Fruit fly (Drosophila melanogaster) whole organism, embryonic: Measurements from ENCODE around the gene Pebp1.

Source experiments
- Aef1 ChIP-seq: fragments of 200-800 bp; sonication (Bioruptor generic); IDR thresholded peaks from 3 replicates; pipeline ENCODE4 v1.3.6; 2022; ENCODE audit warnings: missing biosample characterization, missing genetic modification characterization
- CG10147 ChIP-seq: fragments of 200-800 bp; sonication (Bioruptor generic); optimal IDR thresholded peaks from 2 replicates; lab custom pipeline; 2019; ENCODE audit warnings: missing biosample characterization, mild to moderate bottlenecking, missing genetic modification characterization, moderate library complexity
- CG10209 ChIP-seq: fragments of 200-800 bp; sonication (Bioruptor generic); optimal IDR thresholded peaks from 3 replicates; lab custom pipeline; 2017; ENCODE audit warnings: missing biosample characterization, mild to moderate bottlenecking, missing genetic modification characterization, missing genetic modification reagents
- CG11398 ChIP-seq: fragments of 200-800 bp; sonication (Bioruptor generic); optimal IDR thresholded peaks from 2 replicates; lab custom pipeline; 2016; ENCODE audit warnings: missing biosample characterization, missing genetic modification characterization
- CG11456 ChIP-seq: fragments of 200-800 bp; sonication (Bioruptor generic); IDR thresholded peaks from 3 replicates; pipeline ENCODE4 v1.3.6; 2022; ENCODE audit warnings: missing biosample characterization, missing genetic modification characterization
- CG13123 ChIP-seq: fragments of 200-800 bp; sonication (Bioruptor generic); optimal IDR thresholded peaks from 2 replicates; lab custom pipeline; 2016; ENCODE audit warnings: missing biosample characterization, missing genetic modification characterization
- CG14014 ChIP-seq: fragments of 200-800 bp; sonication (Bioruptor generic); IDR thresholded peaks from 2 replicates; pipeline ENCODE4 v1.3.6; 2022; ENCODE audit warnings: missing biosample characterization, missing genetic modification characterization
- CG14965 ChIP-seq: fragments of 200-800 bp; sonication (Bioruptor generic); optimal IDR thresholded peaks from 2 replicates; lab custom pipeline; 2016; ENCODE audit warnings: missing biosample characterization, missing genetic modification characterization, borderline replicate concordance
- CG15479 ChIP-seq: fragments of 200-800 bp; sonication (Bioruptor generic); optimal IDR thresholded peaks from 3 replicates; lab custom pipeline; 2019; ENCODE audit warnings: missing biosample characterization, mild to moderate bottlenecking, missing genetic modification characterization, moderate library complexity
- CG15514 ChIP-seq: fragments of 200-800 bp; sonication (Bioruptor generic); optimal IDR thresholded peaks from 3 replicates; lab custom pipeline; 2017; ENCODE audit warnings: missing biosample characterization, missing genetic modification characterization, mild to moderate bottlenecking, moderate library complexity, missing genetic modification reagents
- CG16815 ChIP-seq: fragments of 200-800 bp; sonication (Bioruptor generic); optimal IDR thresholded peaks from 3 replicates; lab custom pipeline; 2017; ENCODE audit warnings: missing biosample characterization, mild to moderate bottlenecking, missing genetic modification characterization
- CG17385 ChIP-seq: fragments of 200-800 bp; sonication (Bioruptor generic); optimal IDR thresholded peaks from 3 replicates; lab custom pipeline; 2018; ENCODE audit warnings: missing biosample characterization, mild to moderate bottlenecking, missing genetic modification characterization
- CG2129 ChIP-seq: fragments of 200-800 bp; sonication (Bioruptor generic); IDR thresholded peaks from 2 replicates; pipeline ENCODE4 v1.3.6; 2022; ENCODE audit warnings: missing biosample characterization, missing genetic modification characterization; ENCODE audit not compliant: partially characterized antibody
- CG30431 ChIP-seq: fragments of 200-800 bp; sonication (Bioruptor generic); optimal IDR thresholded peaks from 2 replicates; lab custom pipeline; 2017; ENCODE audit warnings: missing biosample characterization, missing genetic modification characterization
- CG6683 ChIP-seq: fragments of 200-800 bp; sonication (Bioruptor generic); optimal IDR thresholded peaks from 2 replicates; lab custom pipeline; 2017; ENCODE audit warnings: missing biosample characterization, mild to moderate bottlenecking, missing genetic modification characterization, missing genetic modification reagents
- CG8924 ChIP-seq: fragments of 200-800 bp; optimal IDR thresholded peaks from 3 replicates; lab custom pipeline; 2019; ENCODE audit warnings: missing biosample characterization, mild to moderate bottlenecking, missing genetic modification characterization, moderate library complexity
- CG9797 ChIP-seq: fragments of 200-800 bp; sonication (Bioruptor generic); optimal IDR thresholded peaks from 3 replicates; lab custom pipeline; 2018; ENCODE audit warnings: missing biosample characterization, mild to moderate bottlenecking, missing genetic modification characterization
- CHES-1-like ChIP-seq: fragments of 200-800 bp; sonication (Bioruptor generic); optimal IDR thresholded peaks from 2 replicates; lab custom pipeline; 2016; ENCODE audit warnings: missing biosample characterization, missing genetic modification characterization
- Dfd ChIP-seq, 2 experiments: fragments of >200 bp; optimal IDR thresholded peaks; 2 replicates each; lab custom pipeline; 2017; ENCODE audit warnings: missing biosample characterization in 2 of 2, missing genetic modification characterization in 2 of 2
- Dip2 ChIP-seq: fragments of 200-800 bp; sonication (Bioruptor generic); IDR thresholded peaks from 2 replicates; pipeline ENCODE4 v1.3.6; 2022; ENCODE audit warnings: missing biosample characterization, missing genetic modification characterization
- Dip3 ChIP-seq: fragments of 200-800 bp; sonication (Bioruptor generic); optimal IDR thresholded peaks from 3 replicates; lab custom pipeline; 2016; ENCODE audit warnings: missing biosample characterization, missing genetic modification characterization
- Drgx ChIP-seq: fragments of 200-800 bp; sonication (Bioruptor generic); IDR thresholded peaks from 2 replicates; pipeline ENCODE4 v1.3.6; 2022; ENCODE audit warnings: missing biosample characterization, missing genetic modification characterization
- ERR ChIP-seq: fragments of 200-800 bp; sonication (Bioruptor generic); optimal IDR thresholded peaks from 2 replicates; lab custom pipeline; 2016; ENCODE audit warnings: missing biosample characterization, missing genetic modification characterization
- Ets65A ChIP-seq: fragments of 200-800 bp; sonication (Bioruptor generic); peaks from one replicate; lab custom pipeline; 2016; ENCODE audit warnings: missing biosample characterization, missing genetic modification characterization
- H15 ChIP-seq: fragments of 200-800 bp; sonication (Bioruptor generic); IDR thresholded peaks from 3 replicates; pipeline ENCODE4 v1.3.6; 2022; ENCODE audit warnings: missing biosample characterization, missing genetic modification characterization
- H2.0 ChIP-seq: fragments of 200-800 bp; sonication (Bioruptor generic); IDR thresholded peaks from 2 replicates; pipeline ENCODE4 v1.3.6; 2022; ENCODE audit warnings: missing biosample characterization, missing genetic modification characterization
- HLHmδ ChIP-seq: fragments of 200-800 bp; sonication (Bioruptor generic); optimal IDR thresholded peaks from 2 replicates; lab custom pipeline; 2018; ENCODE audit warnings: missing biosample characterization, mild to moderate bottlenecking, missing genetic modification characterization, moderate library complexity
- Hey ChIP-seq: fragments of 200-800 bp; sonication (Bioruptor generic); optimal IDR thresholded peaks from 3 replicates; lab custom pipeline; 2018; ENCODE audit warnings: missing biosample characterization, mild to moderate bottlenecking, missing genetic modification characterization
- Lhr ChIP-seq: fragments of 200-800 bp; sonication (Bioruptor generic); optimal IDR thresholded peaks from 3 replicates; lab custom pipeline; 2017; ENCODE audit warnings: mild to moderate bottlenecking, missing biosample characterization, missing genetic modification reagents, missing genetic modification characterization
- Med ChIP-seq: fragments of 200-800 bp; sonication (Bioruptor generic); peaks from one replicate; lab custom pipeline; 2016; ENCODE audit warnings: missing biosample characterization, missing genetic modification characterization, mild to moderate bottlenecking, inconsistent platforms, moderate library complexity
- Mes4 ChIP-seq: fragments of 200-800 bp; sonication (Bioruptor generic); optimal IDR thresholded peaks from 2 replicates; lab custom pipeline; 2016; ENCODE audit warnings: missing biosample characterization, missing genetic modification characterization
- NC2α ChIP-seq: fragments of 200-800 bp; sonication (Bioruptor generic); optimal IDR thresholded peaks from 2 replicates; lab custom pipeline; 2016; ENCODE audit warnings: missing biosample characterization, missing genetic modification characterization
- Poxn ChIP-seq: fragments of 200-800 bp; sonication (Bioruptor generic); IDR thresholded peaks from 2 replicates; pipeline ENCODE4 v1.3.6; 2022; ENCODE audit warnings: missing biosample characterization, missing genetic modification characterization
- Ravus ChIP-seq: fragments of 200-800 bp; sonication (Bioruptor generic); IDR thresholded peaks from 2 replicates; pipeline ENCODE4 v1.3.6; 2022; ENCODE audit warnings: missing biosample characterization, missing genetic modification characterization
- Side ChIP-seq: fragments of 200-800 bp; sonication (Bioruptor generic); optimal IDR thresholded peaks from 2 replicates; lab custom pipeline; 2016; ENCODE audit warnings: missing biosample characterization, missing genetic modification characterization
- Tbp ChIP-seq: fragments of >200 bp; optimal IDR thresholded peaks from 2 replicates; lab custom pipeline; 2018; ENCODE audit warnings: missing biosample characterization, missing genetic modification characterization
- abd-A ChIP-seq: fragments of 200-800 bp; sonication (Bioruptor generic); optimal IDR thresholded peaks from 3 replicates; lab custom pipeline; 2019; ENCODE audit warnings: missing biosample characterization, mild to moderate bottlenecking, missing genetic modification characterization, moderate library complexity
- bigmax ChIP-seq: fragments of 200-800 bp; sonication (Bioruptor generic); optimal IDR thresholded peaks from 2 replicates; lab custom pipeline; 2018; ENCODE audit warnings: missing biosample characterization, mild to moderate bottlenecking, missing genetic modification characterization
- crp ChIP-seq, 2 experiments: fragments of 200-800 bp; sonication (Bioruptor generic); optimal IDR thresholded peaks; 2 replicates in 1 of 2; 3 replicates in 1 of 2; lab custom pipeline; 2017; ENCODE audit warnings: missing biosample characterization in 2 of 2, missing genetic modification characterization in 2 of 2, mild to moderate bottlenecking in 1 of 2, moderate library complexity in 1 of 2
- da ChIP-seq: fragments of 200-800 bp; sonication (Bioruptor generic); optimal IDR thresholded peaks from 2 replicates; lab custom pipeline; 2016; ENCODE audit warnings: missing biosample characterization, missing genetic modification characterization
- disco-r ChIP-seq: fragments of 200-800 bp; sonication (Bioruptor generic); optimal IDR thresholded peaks from 2 replicates; lab custom pipeline; 2016; ENCODE audit warnings: missing biosample characterization, missing genetic modification characterization
- fd102C ChIP-seq: fragments of 200-800 bp; sonication (Bioruptor generic); optimal IDR thresholded peaks from 2 replicates; lab custom pipeline; 2018; ENCODE audit warnings: missing biosample characterization, mild to moderate bottlenecking, missing genetic modification characterization, moderate library complexity
- kah ChIP-seq: fragments of 200-800 bp; sonication (Bioruptor generic); optimal IDR thresholded peaks from 2 replicates; lab custom pipeline; 2018; ENCODE audit warnings: missing biosample characterization, mild to moderate bottlenecking, missing genetic modification characterization
- ken ChIP-seq: fragments of 200-800 bp; sonication (Bioruptor generic); IDR thresholded peaks from 3 replicates; pipeline ENCODE4 v1.3.6; 2022; ENCODE audit warnings: missing biosample characterization, missing genetic modification characterization
- otp ChIP-seq: fragments of 200-800 bp; sonication (Bioruptor generic); IDR thresholded peaks from 3 replicates; pipeline ENCODE4, ENCODE4 v1.3.6; 2022; ENCODE audit warnings: missing biosample characterization, missing genetic modification characterization
- pb ChIP-seq: fragments of 200-800 bp; sonication (Bioruptor generic); optimal IDR thresholded peaks from 3 replicates; lab custom pipeline; 2016; ENCODE audit warnings: missing biosample characterization, missing genetic modification characterization
- run ChIP-seq: fragments of 200-800 bp; sonication (Bioruptor generic); optimal IDR thresholded peaks from 3 replicates; lab custom pipeline; 2018; ENCODE audit warnings: missing biosample characterization, mild to moderate bottlenecking, missing genetic modification characterization
- seq ChIP-seq: fragments of 200-800 bp; sonication (Bioruptor generic); IDR thresholded peaks from 2 replicates; pipeline ENCODE4 v1.3.6; 2022; ENCODE audit warnings: missing biosample characterization, missing genetic modification characterization
- stwl ChIP-seq: fragments of 200-800 bp; sonication (Bioruptor generic); optimal IDR thresholded peaks from 3 replicates; lab custom pipeline; 2018; ENCODE audit warnings: missing biosample characterization, mild to moderate bottlenecking, missing genetic modification characterization, moderate library complexity
- zen2 ChIP-seq: fragments of 200-800 bp; sonication (Bioruptor generic); IDR thresholded peaks from 3 replicates; pipeline ENCODE4 v1.3.6; 2022; ENCODE audit warnings: missing biosample characterization, missing genetic modification characterization; ENCODE audit not compliant: partially characterized antibody

The Pebp1 gene

dm6 chr3R:22483537-22483936 lies 17.7 kb downstream of the Pebp1 start:
- TF ChIP-seq Ets65A (GFP tag; lab: Kevin White, UChicago), result peak; percentile 92
- no peak for TF ChIP-seq CG10147 (GFP tag; lab: Kevin White, UChicago)

- no peak for TF ChIP-seq HLHmδ
- no peak for TF ChIP-seq H15 (GFP tag; lab: Robert Waterston, UW)
- no peak for TF ChIP-seq Dip3 (GFP tag; lab: Kevin White, UChicago)
- peak; percentile 9 for TF ChIP-seq Lhr
- no peak for TF ChIP-seq Dfd (GFP tag; optimal IDR thresholded peaks at IDR 0.05; lab: Kevin White, UChicago)
- no peak for TF ChIP-seq Dip2 (GFP tag; lab: Robert Waterston, UW)
- peak; percentile 95 for TF ChIP-seq stwl
- no peak for TF ChIP-seq CG16815
- no peak for TF ChIP-seq da (GFP tag; lab: Kevin White, UChicago)
- TF ChIP-seq Side, result no peak
- TF ChIP-seq CG11456 (GFP tag; lab: Robert Waterston, UW), result no peak
- peak; percentile 73 for TF ChIP-seq CG15514 (GFP tag; lab: Kevin White, UChicago)
- no peak for TF ChIP-seq CG13123 (GFP tag; lab: Kevin White, UChicago)
- TF ChIP-seq CG2129 (GFP tag; lab: Robert Waterston, UW), result peak; percentile 30; the same call in 1 of the 2 replicates
- no peak for TF ChIP-seq CG30431 (GFP tag; lab: Kevin White, UChicago)
- no peak for TF ChIP-seq pb (GFP tag; lab: Kevin White, UChicago)
- TF ChIP-seq fd102C (GFP tag; lab: Kevin White, UChicago), result no peak
- TF ChIP-seq CG10209, result no peak
- TF ChIP-seq CG6683, result no peak
- TF ChIP-seq abd-A (tag; lab: Kevin White, UChicago), result no peak
- peak in 1 of 2 experiments; percentile 38 for TF ChIP-seq crp (GFP tag; optimal IDR thresholded peaks at IDR 0.05; lab: Kevin White, UChicago)
- TF ChIP-seq disco-r (GFP tag; lab: Kevin White, UChicago), result no peak
- no peak for TF ChIP-seq CG8924
- TF ChIP-seq NC2α (GFP tag; lab: Kevin White, UChicago), result no peak
- TF ChIP-seq Tbp (GFP tag; lab: Kevin White, UChicago), result no peak
- no peak for TF ChIP-seq ken (GFP tag; lab: Robert Waterston, UW)
- no peak for TF ChIP-seq CG11398 (GFP tag; lab: Kevin White, UChicago)
- no peak for TF ChIP-seq kah
- peak; percentile 15 for TF ChIP-seq bigmax (GFP tag; lab: Kevin White, UChicago)
- TF ChIP-seq Aef1 (GFP tag; lab: Robert Waterston, UW), result no peak
- peak; percentile 26 for TF ChIP-seq CHES-1-like (GFP tag; lab: Kevin White, UChicago)
- TF ChIP-seq Ravus (GFP tag; lab: Robert Waterston, UW), result no peak
- no peak for TF ChIP-seq CG14965
- no peak for TF ChIP-seq ERR (GFP tag; lab: Kevin White, UChicago)
- no peak for TF ChIP-seq otp (GFP tag; lab: Robert Waterston, UW)
- TF ChIP-seq Poxn (GFP tag; lab: Robert Waterston, UW), result no peak
- no peak for TF ChIP-seq seq (GFP tag; lab: Robert Waterston, UW)
- peak; percentile 87 for TF ChIP-seq Med
- TF ChIP-seq CG14014, result no peak
- no peak for TF ChIP-seq Mes4 (GFP tag; lab: Kevin White, UChicago)
- no peak for TF ChIP-seq CG15479 (GFP tag; lab: Kevin White, UChicago)
- no peak for TF ChIP-seq CG17385 (GFP tag; lab: Kevin White, UChicago)
- TF ChIP-seq H2.0 (GFP tag; lab: Robert Waterston, UW), result no peak
- peak; percentile 38 for TF ChIP-seq CG9797
- TF ChIP-seq zen2 (GFP tag; lab: Robert Waterston, UW), result peak; percentile 70
- TF ChIP-seq Hey (tag; lab: Kevin White, UChicago), result no peak
- TF ChIP-seq run (tag; lab: Kevin White, UChicago), result no peak
- no peak for TF ChIP-seq Drgx (GFP tag; lab: Robert Waterston, UW)
These were observed 21.2 kb downstream of the Pebp1 start, which contains the start of gene Pfdn5 for dm6 chr3R:22487037-22487492. TSS of gene Pfdn5 (plus strand) at chr3R:22487039.
